Worm (Caenorhabditis elegans): ENCODE data around the gene D1053.3.

D1053.3 gene

ce11 chrX:11726450-11726849, 10.5 kb downstream of the D1053.3 start:
- TF ChIP-seq ham-2 (GFP tag; optimal IDR thresholded peaks at IDR 0.05) (peak; percentile 49), elt-1 (tag; optimal IDR thresholded peaks at IDR 0.05; ENCODE audit: borderline replicate concordance, insufficient read depth) (peak; percentile 97), sptf-1 (tag; optimal IDR thresholded peaks at IDR 0.05) (no peak), unc-62 (GFP tag; optimal IDR thresholded peaks at IDR 0.05) (no peak), snpc-4 (tag; optimal IDR thresholded peaks at IDR 0.05) (no peak), mep-1 (tag; optimal IDR thresholded peaks at IDR 0.05) (no peak), elt-3 (tag; optimal IDR thresholded peaks at IDR 0.05) (no peak), ceh-43 (GFP tag; optimal IDR thresholded peaks at IDR 0.05) (no peak), blmp-1 (tag; optimal IDR thresholded peaks at IDR 0.05) (no peak), nhr-2 (tag; optimal IDR thresholded peaks at IDR 0.05) (no peak), pha-4 (tag; optimal IDR thresholded peaks at IDR 0.05) (no peak), ces-1 (GFP tag; optimal IDR thresholded peaks at IDR 0.05) (no peak), nhr-12 (tag; optimal IDR thresholded peaks at IDR 0.05) (no peak), ceh-83 (GFP tag; optimal IDR thresholded peaks at IDR 0.05) (no peak), lsy-2 (tag; optimal IDR thresholded peaks at IDR 0.05) (no peak)

ce11 chrX:11725646-11726045, 11.3 kb downstream of the D1053.3 start:
- TF ChIP-seq ceh-83 (GFP tag; optimal IDR thresholded peaks at IDR 0.05) = no peak
- no peak for TF ChIP-seq lin-32 (GFP tag; optimal IDR thresholded peaks at IDR 0.05)

ce11 chrX:11723781-11724201, 13.2 kb downstream of the D1053.3 start, which contains the start of gene D1053.4:
Gene D1053.4 (minus strand): TSS chrX:11723800.
- TF ChIP-seq ces-1 (GFP tag; optimal IDR thresholded peaks at IDR 0.05) (peak; percentile 96), snpc-4 (tag; optimal IDR thresholded peaks at IDR 0.05) (no peak)

ce11 chrX:11720058-11720457, 16.9 kb downstream of the D1053.3 start:
- TF ChIP-seq unc-120 (tag; optimal IDR thresholded peaks at IDR 0.05; ENCODE audit: poor library complexity, severe bottlenecking) (no peak), M03D4.4 (tag; optimal IDR thresholded peaks at IDR 0.05) (no peak), ceh-39 (tag; optimal IDR thresholded peaks at IDR 0.05) (no peak), unc-62 (GFP tag; optimal IDR thresholded peaks at IDR 0.05) (no peak), blmp-1 (tag; optimal IDR thresholded peaks at IDR 0.05) (no peak), hlh-1 (tag; optimal IDR thresholded peaks at IDR 0.05) (no peak), mep-1 (tag; optimal IDR thresholded peaks at IDR 0.05) (no peak)

ce11 chrX:11718751-11719150, 18.2 kb downstream of the D1053.3 start:
- TF ChIP-seq nhr-237 (tag; optimal IDR thresholded peaks at IDR 0.05) (peak; percentile 17), tbx-8 (GFP tag; optimal IDR thresholded peaks at IDR 0.05) (no peak)

ce11 chrX:11716463-11716960, 20.4 kb downstream of the D1053.3 start, which contains the start of gene C44C10.9:
Gene C44C10.9 (minus strand): TSS chrX:11716513.
- no peak for TF ChIP-seq ceh-83 (GFP tag; optimal IDR thresholded peaks at IDR 0.05)
- TF ChIP-seq elt-3 (tag; optimal IDR thresholded peaks at IDR 0.05) = no peak
- no peak for TF ChIP-seq lsy-2 (tag; optimal IDR thresholded peaks at IDR 0.05)
- no peak for TF ChIP-seq pha-4 (tag; optimal IDR thresholded peaks at IDR 0.05)
- no peak for TF ChIP-seq sem-2 (GFP tag; optimal IDR thresholded peaks at IDR 0.05)
- no peak for TF ChIP-seq hlh-1 (tag; optimal IDR thresholded peaks at IDR 0.05)
- TF ChIP-seq mab-5 (tag; optimal IDR thresholded peaks at IDR 0.05) = no peak
- TF ChIP-seq nhr-2 (tag; optimal IDR thresholded peaks at IDR 0.05) = no peak

ce11 chrX:11712230-11712853, 24.6 kb downstream of the D1053.3 start, which contains the start of gene col-180:
Gene col-180 (minus strand): TSS chrX:11712280.
- TF ChIP-seq elt-1 (tag; optimal IDR thresholded peaks at IDR 0.05; ENCODE audit: borderline replicate concordance, insufficient read depth) (no peak), ceh-83 (GFP tag; optimal IDR thresholded peaks at IDR 0.05) (no peak), nhr-2 (tag; optimal IDR thresholded peaks at IDR 0.05) (no peak), blmp-1 (tag; optimal IDR thresholded peaks at IDR 0.05) (no peak), flh-1 (GFP tag; optimal IDR thresholded peaks at IDR 0.05) (no peak), mls-2 (tag; optimal IDR thresholded peaks at IDR 0.05) (no peak), ztf-11 (tag; optimal IDR thresholded peaks at IDR 0.05) (no peak), drap-1 (GFP tag; optimal IDR thresholded peaks at IDR 0.05) (no peak)
